Fruit fly (Drosophila melanogaster) whole organism, prepupa: Measurements from ENCODE around the gene CG13937.

Source experiments
- Blimp-1 ChIP-seq: fragments of 200-800 bp; sonication (Bioruptor generic); optimal IDR thresholded peaks from 3 replicates; lab custom pipeline; 2017; ENCODE audit warnings: missing biosample characterization, missing genetic modification characterization, mild to moderate bottlenecking, moderate library complexity, missing genetic modification reagents
- CG10631 ChIP-seq: fragments of 200-800 bp; sonication (Bioruptor generic); optimal IDR thresholded peaks from 2 replicates; lab custom pipeline; 2016; ENCODE audit warnings: missing biosample characterization, missing genetic modification characterization
- CG10669 ChIP-seq: fragments of 200-800 bp; sonication (Bioruptor generic); optimal IDR thresholded peaks from 3 replicates; lab custom pipeline; 2018; ENCODE audit warnings: missing biosample characterization, mild to moderate bottlenecking, missing genetic modification characterization, moderate library complexity
- CG11294 ChIP-seq: fragments of 200-800 bp; sonication (Bioruptor generic); IDR thresholded peaks from 2 replicates; pipeline ENCODE4 v1.3.6; 2022; ENCODE audit warnings: missing biosample characterization, missing genetic modification characterization
- CG11762 ChIP-seq: fragments of 200-800 bp; sonication (Bioruptor generic); optimal IDR thresholded peaks from 3 replicates; lab custom pipeline; 2016; ENCODE audit warnings: missing biosample characterization, missing genetic modification characterization; ENCODE audit not compliant: insufficient read depth
- CG15336 ChIP-seq: fragments of 200-800 bp; sonication (Bioruptor generic); IDR thresholded peaks from 2 replicates; pipeline ENCODE4 v1.3.6; 2022; ENCODE audit warnings: missing biosample characterization, missing genetic modification characterization
- CG1621 ChIP-seq: fragments of 200-800 bp; sonication (Bioruptor generic); optimal IDR thresholded peaks from 3 replicates; lab custom pipeline; 2018; ENCODE audit warnings: missing biosample characterization, mild to moderate bottlenecking, missing genetic modification characterization
- CG3032 ChIP-seq: fragments of 200-800 bp; optimal IDR thresholded peaks from 2 replicates; lab custom pipeline; 2019; ENCODE audit warnings: missing biosample characterization, mild to moderate bottlenecking, missing genetic modification characterization, moderate library complexity
- CG31627 ChIP-seq: fragments of 200-800 bp; sonication (Bioruptor generic); optimal IDR thresholded peaks from 3 replicates; lab custom pipeline; 2016; ENCODE audit warnings: missing biosample characterization, missing genetic modification characterization
- CG32006 ChIP-seq: fragments of 200-800 bp; sonication (Bioruptor generic); optimal IDR thresholded peaks from 3 replicates; lab custom pipeline; 2017; ENCODE audit warnings: missing biosample characterization, mild to moderate bottlenecking, missing genetic modification characterization
- CG3919 ChIP-seq: fragments of 200-800 bp; sonication (Bioruptor generic); optimal IDR thresholded peaks from 3 replicates; lab custom pipeline; 2016; ENCODE audit warnings: missing biosample characterization, missing genetic modification characterization
- CG4318 ChIP-seq: fragments of 200-800 bp; sonication (Bioruptor generic); optimal IDR thresholded peaks from 3 replicates; lab custom pipeline; 2017; ENCODE audit warnings: missing biosample characterization, mild to moderate bottlenecking, missing genetic modification characterization
- CG6163 ChIP-seq: fragments of 200-800 bp; sonication (Bioruptor generic); IDR thresholded peaks from 3 replicates; pipeline ENCODE4 v1.3.6; 2022; ENCODE audit warnings: missing biosample characterization, missing genetic modification characterization
- CG6276 ChIP-seq: fragments of 200-800 bp; sonication (Bioruptor generic); optimal IDR thresholded peaks from 2 replicates; lab custom pipeline; 2017; ENCODE audit warnings: missing biosample characterization, mild to moderate bottlenecking, missing genetic modification characterization
- CG7368 ChIP-seq: fragments of 200-800 bp; sonication (Bioruptor generic); optimal IDR thresholded peaks from 3 replicates; lab custom pipeline; 2016; ENCODE audit warnings: missing biosample characterization, missing genetic modification characterization
- CG8119 ChIP-seq: fragments of 200-800 bp; sonication (Bioruptor generic); IDR thresholded peaks from 3 replicates; pipeline ENCODE4 v1.3.6; 2022; ENCODE audit warnings: missing biosample characterization, missing genetic modification characterization
- CG8632 ChIP-seq: fragments of 200-800 bp; sonication (Bioruptor generic); optimal IDR thresholded peaks from 3 replicates; lab custom pipeline; 2016; ENCODE audit warnings: missing biosample characterization, missing genetic modification characterization
- CG9139 ChIP-seq: fragments of 200-800 bp; sonication (Bioruptor generic); optimal IDR thresholded peaks from 3 replicates; lab custom pipeline; 2017; ENCODE audit warnings: missing biosample characterization, mild to moderate bottlenecking, missing genetic modification characterization
- Eip75B ChIP-seq: fragments of 200-800 bp; sonication (Bioruptor generic); optimal IDR thresholded peaks from 3 replicates; lab custom pipeline; 2016; ENCODE audit warnings: missing biosample characterization, missing genetic modification characterization
- Eip78C ChIP-seq: fragments of 200-800 bp; sonication (Bioruptor generic); peaks from one replicate; lab custom pipeline; 2016; ENCODE audit warnings: missing biosample characterization, missing genetic modification characterization
- Ets96B ChIP-seq: fragments of 200-800 bp; optimal IDR thresholded peaks from 2 replicates; lab custom pipeline; 2019; ENCODE audit warnings: missing biosample characterization, mild to moderate bottlenecking, missing genetic modification characterization, moderate library complexity
- Gug ChIP-seq: fragments of 200-800 bp; sonication (Bioruptor generic); IDR thresholded peaks from 2 replicates; pipeline ENCODE4 v1.3.6; 2022; ENCODE audit warnings: missing biosample characterization, missing genetic modification characterization
- Hr38 ChIP-seq: sonication (Bioruptor generic); optimal IDR thresholded peaks from 2 replicates; lab custom pipeline; 2016; ENCODE audit warnings: missing biosample characterization, missing genetic modification characterization
- Hr4 ChIP-seq: fragments of 200-800 bp; sonication (Bioruptor generic); optimal IDR thresholded peaks from 3 replicates; lab custom pipeline; 2016; ENCODE audit warnings: missing biosample characterization, missing genetic modification characterization
- Lpt ChIP-seq: fragments of 200-800 bp; sonication (Bioruptor generic); optimal IDR thresholded peaks from 3 replicates; lab custom pipeline; 2016; ENCODE audit warnings: missing biosample characterization, missing genetic modification characterization
- Met ChIP-seq: fragments of 200-800 bp; sonication (Bioruptor generic); optimal IDR thresholded peaks from 3 replicates; lab custom pipeline; 2016; ENCODE audit warnings: missing biosample characterization, missing genetic modification characterization
- OdsH ChIP-seq: fragments of 200-800 bp; sonication (Bioruptor generic); optimal IDR thresholded peaks from 3 replicates; lab custom pipeline; 2016; ENCODE audit warnings: missing biosample characterization, missing genetic modification characterization
- Sox102F ChIP-seq: fragments of 200-800 bp; sonication (Bioruptor generic); optimal IDR thresholded peaks from 2 replicates; lab custom pipeline; 2016; ENCODE audit warnings: missing biosample characterization, mild to moderate bottlenecking, missing genetic modification characterization
- Sox14 ChIP-seq: fragments of 200-800 bp; sonication (Bioruptor generic); optimal IDR thresholded peaks from 3 replicates; lab custom pipeline; 2016; ENCODE audit warnings: missing biosample characterization, missing genetic modification characterization
- achi ChIP-seq: fragments of 200-800 bp; sonication (Bioruptor generic); optimal IDR thresholded peaks from 3 replicates; lab custom pipeline; 2016; ENCODE audit warnings: missing biosample characterization, missing genetic modification characterization
- dac ChIP-seq: fragments of 200-800 bp; sonication (Bioruptor generic); optimal IDR thresholded peaks from 2 replicates; lab custom pipeline; 2017; ENCODE audit warnings: missing biosample characterization, mild to moderate bottlenecking, missing genetic modification characterization
- dsx ChIP-seq: fragments of 200-800 bp; optimal IDR thresholded peaks from 3 replicates; lab custom pipeline; 2019; ENCODE audit warnings: missing biosample characterization, mild to moderate bottlenecking, missing genetic modification characterization, moderate library complexity; ENCODE audit not compliant: poor library complexity, severe bottlenecking
- eg ChIP-seq: fragments of 200-800 bp; sonication (Bioruptor generic); IDR thresholded peaks from 3 replicates; pipeline ENCODE4 v1.3.6; 2022; ENCODE audit warnings: missing biosample characterization, missing genetic modification characterization
- esn ChIP-seq: fragments of 200-800 bp; sonication (Bioruptor generic); optimal IDR thresholded peaks from 2 replicates; lab custom pipeline; 2016; ENCODE audit warnings: missing biosample characterization, mild to moderate bottlenecking, missing genetic modification characterization, moderate library complexity
- fd59A ChIP-seq: fragments of 200-800 bp; sonication (Bioruptor generic); optimal IDR thresholded peaks from 2 replicates; lab custom pipeline; 2017; ENCODE audit warnings: missing biosample characterization, mild to moderate bottlenecking, missing genetic modification characterization, missing genetic modification reagents
- fd85E ChIP-seq: fragments of 200-800 bp; sonication (Bioruptor generic); optimal IDR thresholded peaks from 3 replicates; lab custom pipeline; 2016; ENCODE audit warnings: missing biosample characterization, missing genetic modification characterization
- net ChIP-seq: fragments of 200-800 bp; sonication (Bioruptor generic); optimal IDR thresholded peaks from 3 replicates; lab custom pipeline; 2016; ENCODE audit warnings: missing biosample characterization, missing genetic modification characterization
- pdm3 ChIP-seq: fragments of 200-800 bp; sonication (Bioruptor generic); optimal IDR thresholded peaks from 3 replicates; lab custom pipeline; 2016; ENCODE audit warnings: missing biosample characterization, missing genetic modification characterization
- salr ChIP-seq, 2 experiments: fragments of 200-800 bp; sonication (Bioruptor generic); optimal IDR thresholded peaks; 3 replicates each; lab custom pipeline; 2016 to 2018; ENCODE audit warnings: missing biosample characterization in 2 of 2, missing genetic modification characterization in 2 of 2, mild to moderate bottlenecking in 1 of 2
- spab ChIP-seq: fragments of 200-800 bp; sonication (Bioruptor generic); optimal IDR thresholded peaks from 2 replicates; lab custom pipeline; 2017; ENCODE audit warnings: missing biosample characterization, mild to moderate bottlenecking, missing genetic modification characterization, missing genetic modification reagents
- ss ChIP-seq, 2 experiments: fragments of 200-800 bp; sonication (Bioruptor generic); optimal IDR thresholded peaks; 2 replicates in 1 of 2; 3 replicates in 1 of 2; lab custom pipeline; 2017 to 2018; ENCODE audit warnings: mild to moderate bottlenecking in 2 of 2, missing biosample characterization in 2 of 2, missing genetic modification characterization in 2 of 2, moderate library complexity in 1 of 2
- svp ChIP-seq: fragments of 200-800 bp; sonication (Bioruptor generic); peaks from one replicate; lab custom pipeline; 2016; ENCODE audit warnings: missing biosample characterization, missing genetic modification characterization

Gene CG13937

dm6 chr3L:1905273-1905672 is 22.4 kb upstream of the CG13937 start (continued):
- TF ChIP-seq CG3032, result peak; percentile 6
- peak; percentile 91 for TF ChIP-seq Eip78C
- TF ChIP-seq ss (GFP tag; optimal IDR thresholded peaks at IDR 0.05; lab: Kevin White, UChicago), result no peak
- TF ChIP-seq salr (GFP tag; optimal IDR thresholded peaks at IDR 0.05; lab: Kevin White, UChicago), result peak in 1 of 2 experiments; percentile 10
- TF ChIP-seq CG6163, result no peak
- TF ChIP-seq eg (GFP tag; lab: Robert Waterston, UW), result no peak
- TF ChIP-seq Hr38, result no peak

DNA sequence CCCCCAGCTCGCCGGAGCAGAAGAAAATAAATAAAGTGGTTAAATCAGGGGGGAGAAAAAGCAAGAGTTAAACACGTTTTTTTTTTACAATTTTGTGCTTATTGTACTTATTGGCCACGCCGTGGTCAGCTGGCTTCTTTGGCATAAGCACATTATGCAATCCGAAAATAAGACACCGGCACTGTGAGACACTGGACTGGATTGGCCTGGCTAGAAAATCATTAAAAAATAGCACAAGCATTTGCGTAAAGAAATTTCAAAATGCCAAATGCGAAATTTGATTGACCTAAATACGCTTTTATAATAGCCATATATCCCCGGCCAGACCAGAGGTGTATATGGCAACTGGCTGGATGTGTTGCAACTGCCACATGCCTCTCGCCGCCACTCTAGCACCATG is 21.6 kb upstream of the CG13937 start:
- no peak for TF ChIP-seq Blimp-1 (GFP tag; lab: Kevin White, UChicago)
- no peak for TF ChIP-seq Hr4
- TF ChIP-seq Met (GFP tag; lab: Kevin White, UChicago), result no peak
- no peak for TF ChIP-seq CG11294
- peak; percentile 5 for TF ChIP-seq CG6276
- TF ChIP-seq svp (GFP tag; lab: Kevin White, UChicago), result no peak
- peak; percentile 56 for TF ChIP-seq CG32006 (GFP tag; lab: Kevin White, UChicago)
- TF ChIP-seq Sox102F (GFP tag; lab: Kevin White, UChicago), result no peak
- TF ChIP-seq Gug (GFP tag; lab: Robert Waterston, UW), result no peak
- no peak for TF ChIP-seq CG3032
- 0 out of 3 replicates have a peak, but pooled peaks have one; percentile 16 for TF ChIP-seq CG8119
- peak; percentile 38; the same call in 2 of the 3 replicates for TF ChIP-seq eg (GFP tag; lab: Robert Waterston, UW)
- TF ChIP-seq Eip78C, result peak; percentile 65
- no peak for TF ChIP-seq fd85E (GFP tag; lab: Kevin White, UChicago)
- no peak for TF ChIP-seq Sox14 (GFP tag; lab: Kevin White, UChicago)
- peak; percentile 38; the same call in 1 of the 2 replicates for TF ChIP-seq CG15336 (GFP tag; lab: Robert Waterston, UW)
- TF ChIP-seq achi (GFP tag; lab: Kevin White, UChicago), result no peak

- no peak for TF ChIP-seq CG3032
- peak; percentile 18 for TF ChIP-seq dsx
- no peak for TF ChIP-seq CG8632 (GFP tag; lab: Kevin White, UChicago)
- peak; percentile 19 for TF ChIP-seq CG10631 (GFP tag; lab: Kevin White, UChicago)
- TF ChIP-seq Gug (GFP tag; lab: Robert Waterston, UW), result peak; percentile 83
- peak; percentile 59 for TF ChIP-seq CG3919 (GFP tag; lab: Kevin White, UChicago)
- TF ChIP-seq CG31627 (GFP tag; lab: Kevin White, UChicago), result no peak
- peak; percentile 53 for TF ChIP-seq svp (GFP tag; lab: Kevin White, UChicago)
- TF ChIP-seq fd59A, result no peak
- TF ChIP-seq Ets96B (tag; lab: Kevin White, UChicago), result peak; percentile 26
- TF ChIP-seq net (GFP tag; lab: Kevin White, UChicago), result peak; percentile 40
- peak; percentile 49 for TF ChIP-seq CG4318 (GFP tag; lab: Kevin White, UChicago)
- no peak for TF ChIP-seq Blimp-1 (GFP tag; lab: Kevin White, UChicago)
- no peak for TF ChIP-seq Sox102F (GFP tag; lab: Kevin White, UChicago)
- peak; percentile 43 for TF ChIP-seq CG11762 (GFP tag; lab: Kevin White, UChicago)
- TF ChIP-seq CG10669 (GFP tag; lab: Kevin White, UChicago), result peak; percentile 8
- peak; percentile 30 for TF ChIP-seq Lpt (GFP tag; lab: Kevin White, UChicago)
- peak; percentile 33 for TF ChIP-seq dac
- no peak for TF ChIP-seq spab (GFP tag; lab: Kevin White, UChicago)
- TF ChIP-seq eg (GFP tag; lab: Robert Waterston, UW), result peak; percentile 95
- no peak for TF ChIP-seq CG9139
- TF ChIP-seq CG32006 (GFP tag; lab: Kevin White, UChicago), result peak; percentile 77
- peak; percentile 87 for TF ChIP-seq CG6163
- TF ChIP-seq esn (GFP tag; lab: Kevin White, UChicago), result no peak
- no peak for TF ChIP-seq fd85E (GFP tag; lab: Kevin White, UChicago)
- peak; percentile 75 for TF ChIP-seq Hr4
- peak; percentile 32 for TF ChIP-seq Eip75B (GFP tag; lab: Kevin White, UChicago)
- TF ChIP-seq pdm3 (GFP tag; lab: Kevin White, UChicago), result peak; percentile 41
- TF ChIP-seq CG15336 (GFP tag; lab: Robert Waterston, UW), result peak; percentile 91
- no peak for TF ChIP-seq Hr38
- peak; percentile 83 for TF ChIP-seq CG6276
- TF ChIP-seq CG1621, result no peak
- TF ChIP-seq CG7368 (GFP tag; lab: Kevin White, UChicago), result peak; percentile 3
- peak; percentile 39 for TF ChIP-seq OdsH
- peak in 1 of 2 experiments; percentile 4 for TF ChIP-seq salr (GFP tag; optimal IDR thresholded peaks at IDR 0.05; lab: Kevin White, UChicago)
- peak; percentile 66 for TF ChIP-seq achi (GFP tag; lab: Kevin White, UChicago)
- TF ChIP-seq CG8119, result peak; percentile 90
- no peak for TF ChIP-seq ss (GFP tag; optimal IDR thresholded peaks at IDR 0.05; lab: Kevin White, UChicago)
- peak; percentile 87 for TF ChIP-seq Eip78C
- peak; percentile 74 for TF ChIP-seq CG11294
These were observed 17.8 kb upstream of the CG13937 start for dm6 chr3L:1900633-1901032.
